Fruit fly (Drosophila melanogaster) whole organism, prepupa: ENCODE measurements around the gene Hmbs.

Experiments
- Blimp-1 ChIP-seq: fragments of 200-800 bp; sonication (Bioruptor generic); optimal IDR thresholded peaks from 3 replicates; lab custom pipeline; 2017; ENCODE audit warnings: missing biosample characterization, missing genetic modification characterization, mild to moderate bottlenecking, moderate library complexity, missing genetic modification reagents
- CG11294 ChIP-seq: fragments of 200-800 bp; sonication (Bioruptor generic); IDR thresholded peaks from 2 replicates; pipeline ENCODE4 v1.3.6; 2022; ENCODE audit warnings: missing biosample characterization, missing genetic modification characterization
- CG11902 ChIP-seq: fragments of 200-800 bp; sonication (Bioruptor generic); optimal IDR thresholded peaks from 3 replicates; lab custom pipeline; 2016; ENCODE audit warnings: missing biosample characterization, missing genetic modification characterization
- CG15336 ChIP-seq: fragments of 200-800 bp; sonication (Bioruptor generic); IDR thresholded peaks from 2 replicates; pipeline ENCODE4 v1.3.6; 2022; ENCODE audit warnings: missing biosample characterization, missing genetic modification characterization
- CG1621 ChIP-seq: fragments of 200-800 bp; sonication (Bioruptor generic); optimal IDR thresholded peaks from 3 replicates; lab custom pipeline; 2018; ENCODE audit warnings: missing biosample characterization, mild to moderate bottlenecking, missing genetic modification characterization
- CG16779 ChIP-seq: fragments of 200-800 bp; sonication (Bioruptor generic); optimal IDR thresholded peaks from 3 replicates; lab custom pipeline; 2017; ENCODE audit warnings: missing biosample characterization, mild to moderate bottlenecking, missing genetic modification characterization
- CG3032 ChIP-seq: fragments of 200-800 bp; optimal IDR thresholded peaks from 2 replicates; lab custom pipeline; 2019; ENCODE audit warnings: missing biosample characterization, mild to moderate bottlenecking, missing genetic modification characterization, moderate library complexity
- CG31627 ChIP-seq: fragments of 200-800 bp; sonication (Bioruptor generic); optimal IDR thresholded peaks from 3 replicates; lab custom pipeline; 2016; ENCODE audit warnings: missing biosample characterization, missing genetic modification characterization
- CG32006 ChIP-seq: fragments of 200-800 bp; sonication (Bioruptor generic); optimal IDR thresholded peaks from 3 replicates; lab custom pipeline; 2017; ENCODE audit warnings: missing biosample characterization, mild to moderate bottlenecking, missing genetic modification characterization
- CG3919 ChIP-seq: fragments of 200-800 bp; sonication (Bioruptor generic); optimal IDR thresholded peaks from 3 replicates; lab custom pipeline; 2016; ENCODE audit warnings: missing biosample characterization, missing genetic modification characterization
- CG4318 ChIP-seq: fragments of 200-800 bp; sonication (Bioruptor generic); optimal IDR thresholded peaks from 3 replicates; lab custom pipeline; 2017; ENCODE audit warnings: missing biosample characterization, mild to moderate bottlenecking, missing genetic modification characterization
- CG6792 ChIP-seq: fragments of 200-800 bp; sonication (Bioruptor generic); optimal IDR thresholded peaks from 3 replicates; lab custom pipeline; 2016; ENCODE audit warnings: missing biosample characterization, missing genetic modification characterization
- CG6808 ChIP-seq: fragments of 200-800 bp; sonication (Bioruptor generic); optimal IDR thresholded peaks from 3 replicates; lab custom pipeline; 2017; ENCODE audit warnings: missing biosample characterization, missing genetic modification characterization, mild to moderate bottlenecking, moderate library complexity, missing genetic modification reagents
- CG6854 ChIP-seq: fragments of 200-800 bp; sonication (Bioruptor generic); optimal IDR thresholded peaks from 2 replicates; lab custom pipeline; 2017; ENCODE audit warnings: missing biosample characterization, mild to moderate bottlenecking, missing genetic modification characterization
- CG7368 ChIP-seq: fragments of 200-800 bp; sonication (Bioruptor generic); optimal IDR thresholded peaks from 3 replicates; lab custom pipeline; 2016; ENCODE audit warnings: missing biosample characterization, missing genetic modification characterization
- CG8319 ChIP-seq: fragments of 200-800 bp; sonication (Bioruptor generic); optimal IDR thresholded peaks from 3 replicates; lab custom pipeline; 2016; ENCODE audit warnings: missing biosample characterization, missing genetic modification characterization
- CG8632 ChIP-seq: fragments of 200-800 bp; sonication (Bioruptor generic); optimal IDR thresholded peaks from 3 replicates; lab custom pipeline; 2016; ENCODE audit warnings: missing biosample characterization, missing genetic modification characterization
- Eip75B ChIP-seq: fragments of 200-800 bp; sonication (Bioruptor generic); optimal IDR thresholded peaks from 3 replicates; lab custom pipeline; 2016; ENCODE audit warnings: missing biosample characterization, missing genetic modification characterization
- Eip78C ChIP-seq: fragments of 200-800 bp; sonication (Bioruptor generic); peaks from one replicate; lab custom pipeline; 2016; ENCODE audit warnings: missing biosample characterization, missing genetic modification characterization
- Eip93F ChIP-seq: fragments of 200-800 bp; sonication (Bioruptor generic); optimal IDR thresholded peaks from 2 replicates; lab custom pipeline; 2016; ENCODE audit warnings: missing biosample characterization, mild to moderate bottlenecking, missing genetic modification characterization
- Ets21C ChIP-seq: fragments of 200-800 bp; sonication (Bioruptor generic); optimal IDR thresholded peaks from 3 replicates; lab custom pipeline; 2016; ENCODE audit warnings: missing biosample characterization, missing genetic modification characterization
- Gug ChIP-seq: fragments of 200-800 bp; sonication (Bioruptor generic); IDR thresholded peaks from 2 replicates; pipeline ENCODE4 v1.3.6; 2022; ENCODE audit warnings: missing biosample characterization, missing genetic modification characterization
- Hr38 ChIP-seq: sonication (Bioruptor generic); optimal IDR thresholded peaks from 2 replicates; lab custom pipeline; 2016; ENCODE audit warnings: missing biosample characterization, missing genetic modification characterization
- Hr39 ChIP-seq: fragments of 200-800 bp; sonication (Bioruptor generic); optimal IDR thresholded peaks from 2 replicates; lab custom pipeline; 2016; ENCODE audit warnings: missing biosample characterization, missing genetic modification characterization
- Hr4 ChIP-seq: fragments of 200-800 bp; sonication (Bioruptor generic); optimal IDR thresholded peaks from 3 replicates; lab custom pipeline; 2016; ENCODE audit warnings: missing biosample characterization, missing genetic modification characterization
- Lpt ChIP-seq: fragments of 200-800 bp; sonication (Bioruptor generic); optimal IDR thresholded peaks from 3 replicates; lab custom pipeline; 2016; ENCODE audit warnings: missing biosample characterization, missing genetic modification characterization
- Met ChIP-seq: fragments of 200-800 bp; sonication (Bioruptor generic); optimal IDR thresholded peaks from 3 replicates; lab custom pipeline; 2016; ENCODE audit warnings: missing biosample characterization, missing genetic modification characterization
- OdsH ChIP-seq: fragments of 200-800 bp; sonication (Bioruptor generic); optimal IDR thresholded peaks from 3 replicates; lab custom pipeline; 2016; ENCODE audit warnings: missing biosample characterization, missing genetic modification characterization
- Smox ChIP-seq: fragments of 200-800 bp; sonication (Bioruptor generic); optimal IDR thresholded peaks from 3 replicates; lab custom pipeline; 2016; ENCODE audit warnings: missing biosample characterization, missing genetic modification characterization
- Sox102F ChIP-seq: fragments of 200-800 bp; sonication (Bioruptor generic); optimal IDR thresholded peaks from 2 replicates; lab custom pipeline; 2016; ENCODE audit warnings: missing biosample characterization, mild to moderate bottlenecking, missing genetic modification characterization
- Sox14 ChIP-seq: fragments of 200-800 bp; sonication (Bioruptor generic); optimal IDR thresholded peaks from 3 replicates; lab custom pipeline; 2016; ENCODE audit warnings: missing biosample characterization, missing genetic modification characterization
- cyc ChIP-seq: fragments of 200-800 bp; sonication (Bioruptor generic); optimal IDR thresholded peaks from 3 replicates; lab custom pipeline; 2016; ENCODE audit warnings: missing biosample characterization, missing genetic modification characterization
- dac ChIP-seq: fragments of 200-800 bp; sonication (Bioruptor generic); optimal IDR thresholded peaks from 2 replicates; lab custom pipeline; 2017; ENCODE audit warnings: missing biosample characterization, mild to moderate bottlenecking, missing genetic modification characterization
- dsx ChIP-seq: fragments of 200-800 bp; optimal IDR thresholded peaks from 3 replicates; lab custom pipeline; 2019; ENCODE audit warnings: missing biosample characterization, mild to moderate bottlenecking, missing genetic modification characterization, moderate library complexity; ENCODE audit not compliant: poor library complexity, severe bottlenecking
- eg ChIP-seq: fragments of 200-800 bp; sonication (Bioruptor generic); IDR thresholded peaks from 3 replicates; pipeline ENCODE4 v1.3.6; 2022; ENCODE audit warnings: missing biosample characterization, missing genetic modification characterization
- esn ChIP-seq: fragments of 200-800 bp; sonication (Bioruptor generic); optimal IDR thresholded peaks from 2 replicates; lab custom pipeline; 2016; ENCODE audit warnings: missing biosample characterization, mild to moderate bottlenecking, missing genetic modification characterization, moderate library complexity
- fd59A ChIP-seq: fragments of 200-800 bp; sonication (Bioruptor generic); optimal IDR thresholded peaks from 2 replicates; lab custom pipeline; 2017; ENCODE audit warnings: missing biosample characterization, mild to moderate bottlenecking, missing genetic modification characterization, missing genetic modification reagents
- fd85E ChIP-seq: fragments of 200-800 bp; sonication (Bioruptor generic); optimal IDR thresholded peaks from 3 replicates; lab custom pipeline; 2016; ENCODE audit warnings: missing biosample characterization, missing genetic modification characterization
- fkh ChIP-seq: fragments of 200-800 bp; sonication (Bioruptor generic); optimal IDR thresholded peaks from 3 replicates; lab custom pipeline; 2017; ENCODE audit warnings: missing biosample characterization, mild to moderate bottlenecking, missing genetic modification characterization, moderate library complexity
- lz ChIP-seq: fragments of 200-800 bp; sonication (Bioruptor generic); optimal IDR thresholded peaks from 3 replicates; lab custom pipeline; 2016; ENCODE audit warnings: missing biosample characterization, missing genetic modification characterization
- net ChIP-seq: fragments of 200-800 bp; sonication (Bioruptor generic); optimal IDR thresholded peaks from 3 replicates; lab custom pipeline; 2016; ENCODE audit warnings: missing biosample characterization, missing genetic modification characterization
- pdm3 ChIP-seq: fragments of 200-800 bp; sonication (Bioruptor generic); optimal IDR thresholded peaks from 3 replicates; lab custom pipeline; 2016; ENCODE audit warnings: missing biosample characterization, missing genetic modification characterization
- salr ChIP-seq, 2 experiments: fragments of 200-800 bp; sonication (Bioruptor generic); optimal IDR thresholded peaks; 3 replicates each; lab custom pipeline; 2016 to 2018; ENCODE audit warnings: missing biosample characterization in 2 of 2, missing genetic modification characterization in 2 of 2, mild to moderate bottlenecking in 1 of 2
- spab ChIP-seq: fragments of 200-800 bp; sonication (Bioruptor generic); optimal IDR thresholded peaks from 2 replicates; lab custom pipeline; 2017; ENCODE audit warnings: missing biosample characterization, mild to moderate bottlenecking, missing genetic modification characterization, missing genetic modification reagents
- ss ChIP-seq, 2 experiments: fragments of 200-800 bp; sonication (Bioruptor generic); optimal IDR thresholded peaks; 2 replicates in 1 of 2; 3 replicates in 1 of 2; lab custom pipeline; 2017 to 2018; ENCODE audit warnings: mild to moderate bottlenecking in 2 of 2, missing biosample characterization in 2 of 2, missing genetic modification characterization in 2 of 2, moderate library complexity in 1 of 2
- svp ChIP-seq: fragments of 200-800 bp; sonication (Bioruptor generic); peaks from one replicate; lab custom pipeline; 2016; ENCODE audit warnings: missing biosample characterization, missing genetic modification characterization
- topi ChIP-seq: fragments of 200-800 bp; sonication (Bioruptor generic); optimal IDR thresholded peaks from 3 replicates; lab custom pipeline; 2016; ENCODE audit warnings: missing biosample characterization, missing genetic modification characterization
- vri ChIP-seq: fragments of 200-800 bp; sonication (Bioruptor generic); optimal IDR thresholded peaks from 3 replicates; lab custom pipeline; 2016; ENCODE audit warnings: missing biosample characterization, mild to moderate bottlenecking, missing genetic modification characterization

Gene Hmbs

DNA sequence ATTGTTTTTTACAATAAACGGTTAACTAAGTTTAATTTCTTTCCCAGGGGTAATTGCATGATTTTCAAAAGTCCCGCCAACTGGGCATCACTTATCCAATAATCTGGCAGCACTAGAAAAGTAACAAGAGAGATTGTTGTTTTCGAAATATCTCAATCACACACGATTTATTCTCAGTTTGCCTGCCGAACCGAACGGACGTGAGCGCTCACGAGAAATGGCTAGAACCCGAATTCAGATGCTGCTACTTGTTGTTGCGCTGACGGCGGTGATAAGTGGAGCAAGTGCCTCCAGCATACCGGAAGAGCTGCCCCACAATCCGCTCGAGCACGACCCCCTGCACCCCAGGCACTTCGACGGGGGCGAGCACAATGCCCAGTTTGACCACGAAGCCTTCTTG lies 36.2 kb upstream of the Hmbs start, which contains the start of gene scf:
Gene scf (plus strand): TSS at position 164 of the 400 bp plus-strand sequence.
- TF ChIP-seq Sox14 (GFP tag; lab: Kevin White, UChicago) (peak; percentile 4), eg (GFP tag; lab: Robert Waterston, UW) (peak; percentile 38; the same call in 1 of the 3 replicates), svp (peak; percentile 90), CG6808 (peak; percentile 100), fd85E (no peak), CG1621 (peak; percentile 38), Eip93F (GFP tag; lab: Kevin White, UChicago) (no peak), topi (GFP tag; lab: Kevin White, UChicago) (peak; percentile 8), esn (GFP tag; lab: Kevin White, UChicago) (peak; percentile 16), dsx (GFP tag; lab: Kevin White, UChicago) (no peak)

DNA sequence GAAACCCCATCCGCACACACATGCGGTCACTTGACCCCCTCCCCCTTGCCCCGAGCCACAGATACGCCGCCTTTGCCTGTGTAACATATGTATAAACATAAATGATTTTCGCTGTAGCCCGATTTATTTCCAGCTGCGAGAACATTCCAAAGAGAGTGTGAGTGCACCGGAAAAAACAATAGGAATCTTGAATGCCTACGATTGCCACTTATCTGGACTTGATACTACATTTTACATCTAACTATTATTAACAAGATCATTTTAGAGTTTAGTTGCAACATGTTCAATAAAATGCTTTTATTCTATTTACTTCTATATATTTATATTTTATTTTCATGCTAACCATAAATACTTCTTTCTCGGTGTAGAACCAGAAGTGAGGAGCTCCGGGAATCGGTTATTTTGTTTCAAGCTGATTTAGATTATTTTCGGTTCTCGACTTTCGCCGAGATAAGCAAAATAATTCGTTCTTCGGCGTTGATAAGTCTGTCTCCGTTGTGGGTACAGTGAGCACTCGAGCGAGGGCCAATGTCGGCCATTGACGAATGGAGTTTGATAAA lies 34.5 kb upstream of the Hmbs start:
- TF ChIP-seq svp, result peak; percentile 90
- peak; percentile 43; the same call in 1 of the 2 replicates for TF ChIP-seq Gug
- peak; percentile 65 for TF ChIP-seq CG8632 (GFP tag; lab: Kevin White, UChicago)
- TF ChIP-seq CG32006 (GFP tag; lab: Kevin White, UChicago), result no peak
- TF ChIP-seq CG31627, result peak; percentile 58
- peak; percentile 48 for TF ChIP-seq Blimp-1 (GFP tag; lab: Kevin White, UChicago)
- peak; percentile 58 for TF ChIP-seq CG3032 (tag; lab: Kevin White, UChicago)
- peak; percentile 33 for TF ChIP-seq CG6854
- peak; percentile 66 for TF ChIP-seq CG6808
- no peak for TF ChIP-seq OdsH (GFP tag; lab: Kevin White, UChicago)
- TF ChIP-seq pdm3, result no peak
- peak; percentile 29 for TF ChIP-seq CG1621
- no peak for TF ChIP-seq Sox102F (GFP tag; lab: Kevin White, UChicago)
- no peak for TF ChIP-seq fd59A (GFP tag; lab: Kevin White, UChicago)
- TF ChIP-seq CG3919 (GFP tag; lab: Kevin White, UChicago), result no peak
- peak; percentile 32 for TF ChIP-seq vri (GFP tag; lab: Kevin White, UChicago)
- TF ChIP-seq lz (GFP tag; lab: Kevin White, UChicago), result peak; percentile 52
- no peak for TF ChIP-seq Smox (GFP tag; lab: Kevin White, UChicago)
- TF ChIP-seq CG11902, result peak; percentile 40
- TF ChIP-seq dsx (GFP tag; lab: Kevin White, UChicago), result peak; percentile 62
- TF ChIP-seq ss (GFP tag; optimal IDR thresholded peaks at IDR 0.05; lab: Kevin White, UChicago), result peak in 1 of 2 experiments; percentile 46
- peak; percentile 29 for TF ChIP-seq Lpt (GFP tag; lab: Kevin White, UChicago)
- peak; percentile 70 for TF ChIP-seq CG15336 (GFP tag; lab: Robert Waterston, UW)
- TF ChIP-seq CG4318 (GFP tag; lab: Kevin White, UChicago), result no peak
- no peak for TF ChIP-seq Ets21C (GFP tag; lab: Kevin White, UChicago)
- no peak for TF ChIP-seq Met
- TF ChIP-seq net (GFP tag; lab: Kevin White, UChicago), result peak; percentile 70
- TF ChIP-seq cyc (GFP tag; lab: Kevin White, UChicago), result peak; percentile 50
- TF ChIP-seq fd85E, result no peak
- no peak for TF ChIP-seq spab (GFP tag; lab: Kevin White, UChicago)
- TF ChIP-seq CG8319 (GFP tag; lab: Kevin White, UChicago), result peak; percentile 6
- TF ChIP-seq Hr39 (GFP tag; lab: Kevin White, UChicago), result peak; percentile 52
- no peak for TF ChIP-seq CG16779
- TF ChIP-seq dac (GFP tag; lab: Kevin White, UChicago), result no peak
- TF ChIP-seq topi (GFP tag; lab: Kevin White, UChicago), result peak; percentile 68
- no peak for TF ChIP-seq CG7368
- TF ChIP-seq salr (GFP tag; optimal IDR thresholded peaks at IDR 0.05; lab: Kevin White, UChicago), result no peak
- TF ChIP-seq Hr38 (GFP tag; lab: Kevin White, UChicago), result no peak
- peak; percentile 65 for TF ChIP-seq CG6792 (GFP tag; lab: Kevin White, UChicago)
- TF ChIP-seq Hr4, result no peak
- peak; percentile 88 for TF ChIP-seq Eip78C (GFP tag; lab: Kevin White, UChicago)
- TF ChIP-seq eg (GFP tag; lab: Robert Waterston, UW), result peak; percentile 68; the same call in 2 of the 3 replicates
- no peak for TF ChIP-seq fkh
- no peak for TF ChIP-seq Eip75B (GFP tag; lab: Kevin White, UChicago)
- TF ChIP-seq CG11294, result peak; percentile 26; the same call in 1 of the 2 replicates
- peak; percentile 82 for TF ChIP-seq esn (GFP tag; lab: Kevin White, UChicago)
